Worm (Caenorhabditis elegans) whole organism, L2 larva: Measurements from ENCODE around the gene F27B3.6.

Source experiments
- aly-2 ChIP-seq: fragments of 150-350 bp; optimal IDR thresholded peaks from 2 replicates; lab custom pipeline; 2014; ENCODE audit warnings: missing biosample characterization, missing genetic modification characterization
- blmp-1 ChIP-seq: sonication (generic microtip); optimal IDR thresholded peaks from 2 replicates; lab custom pipeline; 2017; ENCODE audit warnings: missing genetic modification characterization, mild to moderate bottlenecking, missing compliant biosample characterization, antibody characterized with exemption, moderate library complexity; ENCODE audit not compliant: insufficient read depth
- elt-1 ChIP-seq: fragments of 150-350 bp; optimal IDR thresholded peaks from 2 replicates; lab custom pipeline; 2014; ENCODE audit warnings: missing biosample characterization, missing genetic modification characterization
- lin-13 ChIP-seq: fragments of 150-350 bp; optimal IDR thresholded peaks from 2 replicates; lab custom pipeline; 2014; ENCODE audit warnings: missing biosample characterization, missing genetic modification reagents, missing genetic modification characterization
- lin-39 ChIP-seq: fragments of 150-350 bp; optimal IDR thresholded peaks from 2 replicates; lab custom pipeline; 2014; ENCODE audit warnings: missing biosample characterization, missing genetic modification reagents, missing genetic modification characterization
- mab-5 ChIP-seq: fragments of 150-350 bp; optimal IDR thresholded peaks from 2 replicates; lab custom pipeline; 2014; ENCODE audit warnings: missing biosample characterization, missing genetic modification characterization
- nhr-10 ChIP-seq: sonication (generic microtip); optimal IDR thresholded peaks from 2 replicates; lab custom pipeline; 2017; ENCODE audit warnings: missing biosample characterization, missing genetic modification characterization
- skn-1 ChIP-seq: sonication (generic microtip); optimal IDR thresholded peaks from 2 replicates; lab custom pipeline; 2017; ENCODE audit warnings: missing biosample characterization, missing genetic modification characterization
- zag-1 ChIP-seq: fragments of 150-350 bp; optimal IDR thresholded peaks from 2 replicates; lab custom pipeline; 2014; ENCODE audit warnings: missing biosample characterization, missing genetic modification characterization
- ztf-11 ChIP-seq: sonication (generic microtip); optimal IDR thresholded peaks from 2 replicates; lab custom pipeline; 2017; ENCODE audit warnings: missing biosample characterization, missing genetic modification characterization

ce11 chrIII:6532647-6533046 lies 45.8 kb downstream of the F27B3.6 start, which contains the start of gene srxa-5:
- TF ChIP-seq nhr-10 (no peak), zag-1 (tag; lab: Kevin White, UChicago) (no peak), elt-1 (no peak), ztf-11 (tag; lab: Kevin White, UChicago) (no peak), lin-13 (GFP tag; lab: Kevin White, UChicago) (no peak), lin-39 (tag; lab: Kevin White, UChicago) (no peak), blmp-1 (tag; lab: Kevin White, UChicago) (no peak), aly-2 (tag; lab: Kevin White, UChicago) (no peak), mab-5 (tag; lab: Kevin White, UChicago) (no peak), skn-1 (no peak)
